Fruit fly (Drosophila melanogaster) whole organism, embryonic: ENCODE data around the gene sad.

Experiments used
- Atf6 ChIP-seq: fragments of 200-800 bp; sonication (Bioruptor generic); IDR thresholded peaks from 2 replicates; pipeline ENCODE4 v1.3.6; 2022; ENCODE audit warnings: missing biosample characterization, missing genetic modification characterization
- C15 ChIP-seq: fragments of 200-800 bp; sonication (Bioruptor generic); IDR thresholded peaks from 3 replicates; pipeline ENCODE4 v1.3.6; 2022; ENCODE audit warnings: missing biosample characterization, missing genetic modification characterization
- CG10543 ChIP-seq: fragments of 200-800 bp; sonication (Bioruptor generic); optimal IDR thresholded peaks from 3 replicates; lab custom pipeline; 2017; ENCODE audit warnings: missing biosample characterization, mild to moderate bottlenecking, missing genetic modification characterization, moderate library complexity
- CG11085 ChIP-seq: fragments of 200-800 bp; sonication (Bioruptor generic); IDR thresholded peaks from 2 replicates; pipeline ENCODE4 v1.3.6; 2022; ENCODE audit warnings: missing biosample characterization, missing genetic modification characterization
- CG12236 ChIP-seq: fragments of 200-800 bp; sonication (Bioruptor generic); optimal IDR thresholded peaks from 2 replicates; lab custom pipeline; 2016; ENCODE audit warnings: missing biosample characterization, missing genetic modification characterization
- CG12299 ChIP-seq: fragments of 200-800 bp; sonication (Bioruptor generic); optimal IDR thresholded peaks from 2 replicates; lab custom pipeline; 2018; ENCODE audit warnings: missing biosample characterization, mild to moderate bottlenecking, missing genetic modification characterization
- CG13123 ChIP-seq: fragments of 200-800 bp; sonication (Bioruptor generic); optimal IDR thresholded peaks from 2 replicates; lab custom pipeline; 2016; ENCODE audit warnings: missing biosample characterization, missing genetic modification characterization
- CG14441 ChIP-seq: fragments of 200-800 bp; sonication (Bioruptor generic); IDR thresholded peaks from 2 replicates; pipeline ENCODE4 v1.3.6; 2022; ENCODE audit warnings: missing biosample characterization, missing genetic modification characterization
- CG15696 ChIP-seq: fragments of 200-800 bp; sonication (Bioruptor generic); optimal IDR thresholded peaks from 2 replicates; lab custom pipeline; 2019; ENCODE audit warnings: missing biosample characterization, mild to moderate bottlenecking, missing genetic modification characterization, moderate library complexity
- CG17359 ChIP-seq: fragments of 200-800 bp; sonication (Bioruptor generic); optimal IDR thresholded peaks from 3 replicates; lab custom pipeline; 2018; ENCODE audit warnings: missing biosample characterization, mild to moderate bottlenecking, missing genetic modification characterization, moderate library complexity
- CG18011 ChIP-seq: fragments of 200-800 bp; sonication (Bioruptor generic); optimal IDR thresholded peaks from 2 replicates; lab custom pipeline; 2017; ENCODE audit warnings: missing biosample characterization, missing genetic modification characterization, mild to moderate bottlenecking, moderate library complexity, missing genotype
- CG18262 ChIP-seq: fragments of 200-800 bp; optimal IDR thresholded peaks from 3 replicates; lab custom pipeline; 2019; ENCODE audit warnings: missing biosample characterization, mild to moderate bottlenecking, missing genetic modification characterization, moderate library complexity
- CG2120 ChIP-seq: fragments of 200-800 bp; sonication (Bioruptor generic); optimal IDR thresholded peaks from 3 replicates; lab custom pipeline; 2016; ENCODE audit warnings: missing biosample characterization, missing genetic modification characterization
- CG2889 ChIP-seq: fragments of 200-800 bp; sonication (Bioruptor generic); IDR thresholded peaks from 3 replicates; pipeline ENCODE4 v1.3.6; 2022; ENCODE audit warnings: missing biosample characterization, missing genetic modification characterization
- CG3065 ChIP-seq: fragments of 200-800 bp; sonication (Bioruptor generic); optimal IDR thresholded peaks from 2 replicates; lab custom pipeline; 2016; ENCODE audit warnings: missing biosample characterization, missing genetic modification characterization
- CG3838 ChIP-seq: fragments of 200-800 bp; sonication (Bioruptor generic); optimal IDR thresholded peaks from 3 replicates; lab custom pipeline; 2016; ENCODE audit warnings: missing biosample characterization, missing genetic modification characterization
- CG6254 ChIP-seq: fragments of 200-800 bp; sonication (Bioruptor generic); optimal IDR thresholded peaks from 3 replicates; lab custom pipeline; 2017; ENCODE audit warnings: mild to moderate bottlenecking, missing biosample characterization, missing genetic modification reagents, missing genetic modification characterization
- CG8089 ChIP-seq: fragments of 200-800 bp; sonication (Bioruptor generic); optimal IDR thresholded peaks from 3 replicates; lab custom pipeline; 2016; ENCODE audit warnings: missing biosample characterization, missing genetic modification characterization
- CG8388 ChIP-seq: fragments of 200-800 bp; sonication (Bioruptor generic); optimal IDR thresholded peaks from 2 replicates; lab custom pipeline; 2019; ENCODE audit warnings: missing biosample characterization, mild to moderate bottlenecking, missing genetic modification characterization, moderate library complexity
- CG8478 ChIP-seq: fragments of >200 bp; optimal IDR thresholded peaks from 2 replicates; lab custom pipeline; 2018
- CG9609 ChIP-seq: fragments of 200-800 bp; sonication (Bioruptor generic); optimal IDR thresholded peaks from 3 replicates; lab custom pipeline; 2016; ENCODE audit warnings: missing biosample characterization, missing genetic modification characterization
- D ChIP-seq, 2 experiments: fragments of 200-800 bp in 1 of 2; fragments of >200 bp in 1 of 2; sonication (Bioruptor generic) in 1 of 2; optimal IDR thresholded peaks; 2 replicates in 1 of 2; 3 replicates in 1 of 2; lab custom pipeline; 2017; ENCODE audit warnings: mild to moderate bottlenecking in 1 of 2, missing biosample characterization in 1 of 2, missing genetic modification characterization in 1 of 2, missing genetic modification reagents in 1 of 2
- Dbx ChIP-seq: fragments of 200-800 bp; sonication (Bioruptor generic); IDR thresholded peaks from 3 replicates; pipeline ENCODE4 v1.3.6; 2022; ENCODE audit warnings: missing biosample characterization, missing genetic modification characterization
- Doc2 ChIP-seq: fragments of 200-800 bp; sonication (Bioruptor generic); IDR thresholded peaks from 2 replicates; pipeline ENCODE4 v1.3.6; 2022; ENCODE audit warnings: missing biosample characterization, missing genetic modification characterization
- E2f2 ChIP-seq: fragments of 200-800 bp; sonication (Bioruptor generic); IDR thresholded peaks from 2 replicates; pipeline ENCODE4 v1.3.6; 2022; ENCODE audit warnings: missing biosample characterization, missing genetic modification characterization
- Ets65A ChIP-seq: fragments of 200-800 bp; sonication (Bioruptor generic); peaks from one replicate; lab custom pipeline; 2016; ENCODE audit warnings: missing biosample characterization, missing genetic modification characterization
- Gug ChIP-seq: fragments of 200-800 bp; sonication (Bioruptor generic); IDR thresholded peaks from 4 replicates; pipeline ENCODE4 v1.3.6; 2022; ENCODE audit warnings: missing biosample characterization, missing genetic modification characterization
- HmgZ ChIP-seq: fragments of 200-800 bp; sonication (Bioruptor generic); optimal IDR thresholded peaks from 2 replicates; lab custom pipeline; 2018; ENCODE audit warnings: missing biosample characterization, mild to moderate bottlenecking, missing genetic modification characterization
- Six4 ChIP-seq: fragments of 200-800 bp; sonication (Bioruptor generic); optimal IDR thresholded peaks from 2 replicates; lab custom pipeline; 2016; ENCODE audit warnings: missing biosample characterization, missing genetic modification characterization
- Spps ChIP-seq: fragments of 200-800 bp; sonication (Bioruptor generic); optimal IDR thresholded peaks from 2 replicates; lab custom pipeline; 2018; ENCODE audit warnings: missing biosample characterization, mild to moderate bottlenecking, missing genetic modification characterization
- YL-1 ChIP-seq: fragments of 200-800 bp; sonication (Bioruptor generic); optimal IDR thresholded peaks from 3 replicates; lab custom pipeline; 2017; ENCODE audit warnings: missing biosample characterization, mild to moderate bottlenecking, missing genetic modification characterization
- amos ChIP-seq: fragments of 200-800 bp; sonication (Bioruptor generic); IDR thresholded peaks from 2 replicates; pipeline ENCODE4 v1.3.6; 2022; ENCODE audit warnings: missing biosample characterization, missing genetic modification characterization; ENCODE audit not compliant: partially characterized antibody
- br ChIP-seq: fragments of >200 bp; optimal IDR thresholded peaks from 2 replicates; lab custom pipeline; 2017
- cas ChIP-seq: fragments of 200-800 bp; sonication (Bioruptor generic); IDR thresholded peaks from 2 replicates; pipeline ENCODE4 v1.3.6; 2022; ENCODE audit warnings: missing biosample characterization, missing genetic modification characterization
- fd96Cb ChIP-seq: fragments of 200-800 bp; sonication (Bioruptor generic); optimal IDR thresholded peaks from 2 replicates; lab custom pipeline; 2018; ENCODE audit warnings: missing biosample characterization, mild to moderate bottlenecking, missing genetic modification characterization, moderate library complexity
- fu2 ChIP-seq: fragments of 200-800 bp; sonication (Bioruptor generic); optimal IDR thresholded peaks from 2 replicates; lab custom pipeline; 2016; ENCODE audit warnings: missing biosample characterization, missing genetic modification characterization
- ken ChIP-seq: fragments of 200-800 bp; sonication (Bioruptor generic); IDR thresholded peaks from 3 replicates; pipeline ENCODE4 v1.3.6; 2022; ENCODE audit warnings: missing biosample characterization, missing genetic modification characterization
- lab ChIP-seq: fragments of 200-800 bp; sonication (Bioruptor generic); optimal IDR thresholded peaks from 3 replicates; lab custom pipeline; 2017; ENCODE audit warnings: missing biosample characterization, missing genetic modification characterization, mild to moderate bottlenecking, moderate library complexity, missing genetic modification reagents
- mirr ChIP-seq: fragments of 200-800 bp; sonication (Bioruptor generic); optimal IDR thresholded peaks from 3 replicates; lab custom pipeline; 2018; ENCODE audit warnings: missing biosample characterization, mild to moderate bottlenecking, missing genetic modification characterization
- nerfin-2 ChIP-seq: fragments of 200-800 bp; sonication (Bioruptor generic); IDR thresholded peaks from 2 replicates; pipeline ENCODE4 v1.3.6; 2022; ENCODE audit warnings: missing biosample characterization, missing genetic modification characterization; ENCODE audit not compliant: partially characterized antibody
- peb ChIP-seq: fragments of 200-800 bp; sonication (Bioruptor generic); IDR thresholded peaks from 2 replicates; pipeline ENCODE4 v1.3.6; 2022; ENCODE audit warnings: missing biosample characterization, missing genetic modification characterization
- pfk ChIP-seq: fragments of 200-800 bp; sonication (Bioruptor generic); optimal IDR thresholded peaks from 2 replicates; lab custom pipeline; 2018; ENCODE audit warnings: missing biosample characterization, mild to moderate bottlenecking, missing genetic modification characterization, moderate library complexity
- prd ChIP-seq, 3 experiments: fragments of >200 bp in 2 of 3; fragments of 200-800 bp in 1 of 3; sonication (Bioruptor generic) in 1 of 3; optimal IDR thresholded peaks in 2 of 3; IDR thresholded peaks in 1 of 3; 2 replicates in 2 of 3; 3 replicates in 1 of 3; pipeline versions ENCODE4 v1.3.6 to Lab custom; 2017 to 2022; ENCODE audit warnings: missing biosample characterization in 1 of 3, missing genetic modification characterization in 1 of 3
- tin ChIP-seq: fragments of 200-800 bp; sonication (Bioruptor generic); optimal IDR thresholded peaks from 3 replicates; lab custom pipeline; 2016; ENCODE audit warnings: missing biosample characterization, missing genetic modification characterization
- z ChIP-seq: fragments of 200-800 bp; sonication (Bioruptor generic); IDR thresholded peaks from 3 replicates; pipeline ENCODE4 v1.3.6; 2022; ENCODE audit warnings: missing biosample characterization, missing genetic modification characterization

The sad gene

dm6 chr3R:11882506-11882953 is 5.5 kb downstream of the sad start, which contains the start of the genes CG6962 and CG31368 (continued):
- peak; percentile 62 for TF ChIP-seq E2f2 (GFP tag; lab: Robert Waterston, UW)
- peak; percentile 73 for TF ChIP-seq CG10543 (GFP tag; lab: Kevin White, UChicago)
- peak; percentile 67 for TF ChIP-seq Spps (tag; lab: Kevin White, UChicago)
- TF ChIP-seq amos (GFP tag; lab: Robert Waterston, UW), result no peak
- TF ChIP-seq CG17359 (tag; lab: Kevin White, UChicago), result peak; percentile 80
- TF ChIP-seq CG12299 (tag; lab: Kevin White, UChicago), result peak; percentile 73
- no peak for TF ChIP-seq br (lab: Kevin White, UChicago)
- TF ChIP-seq CG13123 (GFP tag; lab: Kevin White, UChicago), result peak; percentile 68
- TF ChIP-seq, all 482 proteins: peak for 365

- 0 out of 3 replicates have a peak, but pooled peaks have one; percentile 26 for TF ChIP-seq ken (GFP tag; lab: Robert Waterston, UW)
- no peak for TF ChIP-seq CG8478
- peak; percentile 68 for TF ChIP-seq D (optimal IDR thresholded peaks at IDR 0.05; lab: Kevin White, UChicago)
- TF ChIP-seq D (GFP tag; optimal IDR thresholded peaks at IDR 0.05; lab: Kevin White, UChicago), result no peak
- TF ChIP-seq CG3065, result no peak
- no peak for TF ChIP-seq nerfin-2 (GFP tag; lab: Robert Waterston, UW)
- no peak for TF ChIP-seq CG9609 (GFP tag; lab: Kevin White, UChicago)
- peak; percentile 55 for TF ChIP-seq Ets65A
Measured at dm6 chr3R:11883129-11883528, 6.1 kb downstream of the sad start.

dm6 chr3R:11887114-11888037 is 10.3 kb downstream of the sad start, which contains the start of gene mthl5:
Gene mthl5, minus strand, starts transcription at chr3R:11887168.
- no peak for TF ChIP-seq CG3838 (GFP tag; lab: Kevin White, UChicago)
- TF ChIP-seq Atf6 (GFP tag; lab: Robert Waterston, UW), result peak; percentile 72
- no peak for TF ChIP-seq YL-1
- peak; percentile 86 for TF ChIP-seq tin (GFP tag; lab: Kevin White, UChicago)
- TF ChIP-seq prd (optimal IDR thresholded peaks at IDR 0.05; lab: Kevin White, UChicago), result no peak
- peak; percentile 82 for TF ChIP-seq prd (GFP tag; IDR thresholded peaks at IDR 0.05; lab: Robert Waterston, UW)
- peak; percentile 66 for TF ChIP-seq fu2 (GFP tag; lab: Kevin White, UChicago)
- TF ChIP-seq Spps (tag; lab: Kevin White, UChicago), result peak; percentile 71
- no peak for TF ChIP-seq CG18011 (GFP tag; lab: Kevin White, UChicago)
- no peak for TF ChIP-seq mirr (GFP tag; lab: Kevin White, UChicago)
- peak; percentile 69 for TF ChIP-seq lab (GFP tag; lab: Kevin White, UChicago)
- peak; percentile 88 for TF ChIP-seq CG18262
- TF ChIP-seq fd96Cb (tag; lab: Kevin White, UChicago), result peak; percentile 84
- peak; percentile 62 for TF ChIP-seq peb (GFP tag; lab: Robert Waterston, UW)
- TF ChIP-seq Six4 (GFP tag; lab: Kevin White, UChicago), result peak; percentile 71
- TF ChIP-seq CG2889, result no peak
- no peak for TF ChIP-seq Doc2 (GFP tag; lab: Robert Waterston, UW)
- 0 out of 3 replicates have a peak, but pooled peaks have one; percentile 47 for TF ChIP-seq C15 (GFP tag; lab: Robert Waterston, UW)
- no peak for TF ChIP-seq CG11085 (GFP tag; lab: Robert Waterston, UW)
- TF ChIP-seq CG2120 (GFP tag; lab: Kevin White, UChicago), result peak; percentile 81
- peak; percentile 77 for TF ChIP-seq CG14441 (GFP tag; lab: Robert Waterston, UW)
- TF ChIP-seq CG12236, result peak; percentile 47
- peak; percentile 69 for TF ChIP-seq CG6254 (GFP tag; lab: Kevin White, UChicago)
- TF ChIP-seq CG15696, result peak; percentile 78
- TF ChIP-seq Gug (GFP tag; lab: Robert Waterston, UW), result peak; percentile 80
- TF ChIP-seq CG8089 (GFP tag; lab: Kevin White, UChicago), result peak; percentile 51
- peak; percentile 70 for TF ChIP-seq Dbx
- TF ChIP-seq HmgZ (tag; lab: Kevin White, UChicago), result peak; percentile 55
- TF ChIP-seq cas, result no peak
- TF ChIP-seq CG8388 (GFP tag; lab: Kevin White, UChicago), result peak; percentile 74
- TF ChIP-seq z (GFP tag; lab: Robert Waterston, UW), result peak; percentile 66; the same call in 2 of the 3 replicates
- TF ChIP-seq pfk (GFP tag; lab: Kevin White, UChicago), result no peak
